Worm (Caenorhabditis elegans): ENCODE results near the gene Y67D8C.7.

DNA sequence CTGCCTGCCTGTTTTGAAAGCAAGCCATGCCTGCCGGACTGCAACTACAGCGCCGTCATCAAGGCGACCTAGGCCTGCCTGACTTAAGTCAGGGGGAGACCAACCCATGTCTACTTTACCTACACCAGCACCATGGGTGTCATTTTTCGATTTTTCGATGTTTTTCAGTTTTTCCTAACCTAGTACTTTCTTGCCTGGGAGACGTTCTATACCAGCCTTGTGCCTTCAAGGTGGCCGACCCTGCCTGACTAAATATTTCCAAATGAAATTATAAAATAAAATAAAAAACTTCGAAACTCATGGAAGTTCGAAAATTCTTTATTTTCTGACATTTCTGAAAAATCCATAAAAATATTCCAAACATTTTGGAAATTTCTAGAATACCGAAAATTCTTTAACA, 10.1 kb upstream of the Y67D8C.7 start:
- TF ChIP-seq skn-1 (tag; optimal IDR thresholded peaks at IDR 0.05) (no peak), nfya-1 (tag; optimal IDR thresholded peaks at IDR 0.05; ENCODE audit: insufficient read depth) (no peak), nhr-12 (tag; optimal IDR thresholded peaks at IDR 0.05) (no peak), ztf-4 (tag; optimal IDR thresholded peaks at IDR 0.05) (no peak), nhr-237 (tag; optimal IDR thresholded peaks at IDR 0.05) (no peak), nhr-11 (tag; optimal IDR thresholded peaks at IDR 0.05) (no peak), nhr-77 (tag; optimal IDR thresholded peaks at IDR 0.05) (no peak), snpc-4 (tag; optimal IDR thresholded peaks at IDR 0.05) (no peak), nhr-67 (tag; optimal IDR thresholded peaks at IDR 0.05) (no peak), ceh-16 (tag; optimal IDR thresholded peaks at IDR 0.05) (no peak), unc-62 (GFP tag; optimal IDR thresholded peaks at IDR 0.05) (no peak), aly-2 (tag; optimal IDR thresholded peaks at IDR 0.05) (no peak), ama-1 (optimal IDR thresholded peaks at IDR 0.05) (no peak), egl-5 (tag; optimal IDR thresholded peaks at IDR 0.05) (no peak)
